Worm (Caenorhabditis elegans): ENCODE measurements around the gene Y54G2A.26.

The Y54G2A.26 gene

ce11 chrIV:2995372-2995771 is at the start of gene Y54G2A.26:
Gene Y54G2A.26 (minus strand): TSS chrIV:2995472.
- TF ChIP-seq him-1 (tag; optimal IDR thresholded peaks at IDR 0.05) (no peak), dao-5 (tag; optimal IDR thresholded peaks at IDR 0.05) (no peak), W03F9.2 (tag; optimal IDR thresholded peaks at IDR 0.05) (no peak)

ce11 chrIV:3044158-3044557 is 48.9 kb upstream of the Y54G2A.26 start:
- no peak for TF ChIP-seq him-1 (tag; optimal IDR thresholded peaks at IDR 0.05)
- no peak for TF ChIP-seq dao-5 (tag; optimal IDR thresholded peaks at IDR 0.05)
- no peak for TF ChIP-seq W03F9.2 (tag; optimal IDR thresholded peaks at IDR 0.05)

- no peak for TF ChIP-seq W03F9.2 (tag; optimal IDR thresholded peaks at IDR 0.05)
- no peak for TF ChIP-seq dao-5 (tag; optimal IDR thresholded peaks at IDR 0.05)
- no peak for TF ChIP-seq him-1 (tag; optimal IDR thresholded peaks at IDR 0.05)
Observed at ce11 chrIV:3038740-3039139, 43.5 kb upstream of the Y54G2A.26 start.

- no peak for TF ChIP-seq W03F9.2 (tag; optimal IDR thresholded peaks at IDR 0.05)
Observed at ce11 chrIV:3037932-3038331, 42.7 kb upstream of the Y54G2A.26 start.

ce11 chrIV:3035375-3035774 is 40.1 kb upstream of the Y54G2A.26 start:
- TF ChIP-seq W03F9.2 (tag; optimal IDR thresholded peaks at IDR 0.05) (no peak), dao-5 (tag; optimal IDR thresholded peaks at IDR 0.05) (no peak), him-1 (tag; optimal IDR thresholded peaks at IDR 0.05) (no peak)

ce11 chrIV:3032020-3032419 is 36.7 kb upstream of the Y54G2A.26 start:
- TF ChIP-seq him-1 (tag; optimal IDR thresholded peaks at IDR 0.05) (no peak), dao-5 (tag; optimal IDR thresholded peaks at IDR 0.05) (no peak), W03F9.2 (tag; optimal IDR thresholded peaks at IDR 0.05) (no peak)

ce11 chrIV:3029882-3030281 is 34.6 kb upstream of the Y54G2A.26 start:
- TF ChIP-seq dao-5 (tag; optimal IDR thresholded peaks at IDR 0.05) (no peak), W03F9.2 (tag; optimal IDR thresholded peaks at IDR 0.05) (no peak), him-1 (tag; optimal IDR thresholded peaks at IDR 0.05) (no peak)

ce11 chrIV:3028842-3029241 is 33.6 kb upstream of the Y54G2A.26 start, which contains the start of gene ndnf-1:
Gene ndnf-1 (minus strand): TSS chrIV:3028942.
- TF ChIP-seq dao-5 (tag; optimal IDR thresholded peaks at IDR 0.05) (no peak), W03F9.2 (tag; optimal IDR thresholded peaks at IDR 0.05) (no peak), him-1 (tag; optimal IDR thresholded peaks at IDR 0.05) (no peak)

ce11 chrIV:3025874-3026609 is 30.8 kb upstream of the Y54G2A.26 start:
- TF ChIP-seq him-1 (tag; optimal IDR thresholded peaks at IDR 0.05) (no peak), W03F9.2 (tag; optimal IDR thresholded peaks at IDR 0.05) (no peak), dao-5 (tag; optimal IDR thresholded peaks at IDR 0.05) (no peak)

ce11 chrIV:3019438-3019837 is 24.2 kb upstream of the Y54G2A.26 start, which contains the start of gene lin-22:
Gene lin-22 (plus strand): TSS chrIV:3019738.
- TF ChIP-seq him-1 (tag; optimal IDR thresholded peaks at IDR 0.05) (no peak), dao-5 (tag; optimal IDR thresholded peaks at IDR 0.05) (no peak), W03F9.2 (tag; optimal IDR thresholded peaks at IDR 0.05) (no peak)

- no peak for TF ChIP-seq him-1 (tag; optimal IDR thresholded peaks at IDR 0.05)
- TF ChIP-seq W03F9.2 (tag; optimal IDR thresholded peaks at IDR 0.05): no peak
- no peak for TF ChIP-seq dao-5 (tag; optimal IDR thresholded peaks at IDR 0.05)
Observed at ce11 chrIV:3018588-3018987, 23.3 kb upstream of the Y54G2A.26 start.

ce11 chrIV:3016202-3016601 is 20.9 kb upstream of the Y54G2A.26 start:
- TF ChIP-seq him-1 (tag; optimal IDR thresholded peaks at IDR 0.05) (no peak), W03F9.2 (tag; optimal IDR thresholded peaks at IDR 0.05) (no peak), dao-5 (tag; optimal IDR thresholded peaks at IDR 0.05) (no peak)

- TF ChIP-seq W03F9.2 (tag; optimal IDR thresholded peaks at IDR 0.05) (no peak), dao-5 (tag; optimal IDR thresholded peaks at IDR 0.05) (no peak), him-1 (tag; optimal IDR thresholded peaks at IDR 0.05) (no peak)
Observed at ce11 chrIV:3014610-3015009, 19.3 kb upstream of the Y54G2A.26 start.

ce11 chrIV:3012374-3013142 is 17.3 kb upstream of the Y54G2A.26 start, which contains the start of the genes Y54G2A.28 and vrp-1:
Gene Y54G2A.28 (minus strand): TSS chrIV:3012421.
Gene vrp-1 (plus strand): TSS chrIV:3012587.
- TF ChIP-seq him-1 (tag; optimal IDR thresholded peaks at IDR 0.05): no peak
- no peak for TF ChIP-seq W03F9.2 (tag; optimal IDR thresholded peaks at IDR 0.05)
- TF ChIP-seq dao-5 (tag; optimal IDR thresholded peaks at IDR 0.05): no peak

All from whole organism, L4/young adult.